Worm (Caenorhabditis elegans) whole organism, young adult: ENCODE results near the gene F28C6.8.

Experiments
- B0019.2 ChIP-seq: fragments of 200-800 bp; sonication (Bioruptor generic); conservative IDR thresholded peaks from 2 replicates; pipeline ENCODE4 v1.3.6; 2022; ENCODE audit warnings: missing genetic modification reagents, missing genetic modification characterization, missing compliant biosample characterization
- B0035.1 ChIP-seq: sonication (generic microtip); optimal IDR thresholded peaks from 2 replicates; lab custom pipeline; 2016; ENCODE audit warnings: missing genetic modification characterization, mild to moderate bottlenecking, missing compliant biosample characterization, missing genotype, missing genetic modification reagents
- B0261.1 ChIP-seq: sonication (generic microtip); optimal IDR thresholded peaks from 2 replicates; lab custom pipeline; 2016; ENCODE audit warnings: mild to moderate bottlenecking, missing genetic modification characterization, moderate library complexity, missing compliant biosample characterization
- B0336.3 ChIP-seq: fragments of 200-800 bp; sonication (Bioruptor generic); IDR thresholded peaks from 2 replicates; pipeline ENCODE4 v1.3.6; 2022; ENCODE audit warnings: missing genetic modification characterization, missing compliant biosample characterization
- C17E4.6 ChIP-seq: fragments of 200-800 bp; sonication (Bioruptor generic); IDR thresholded peaks from 2 replicates; pipeline ENCODE4 v1.3.6; 2022; ENCODE audit warnings: missing genetic modification reagents, missing genetic modification characterization, missing compliant biosample characterization
- F52B5.7 ChIP-seq: sonication (generic microtip); optimal IDR thresholded peaks from 2 replicates; lab custom pipeline; 2016; ENCODE audit warnings: mild to moderate bottlenecking, missing genetic modification characterization, missing compliant biosample characterization
- F55B11.4 ChIP-seq: sonication (generic microtip); optimal IDR thresholded peaks from 2 replicates; lab custom pipeline; 2016; ENCODE audit warnings: missing compliant biosample characterization, missing genetic modification characterization, borderline replicate concordance; ENCODE audit not compliant: insufficient read depth
- F57C9.4 ChIP-seq: sonication (generic microtip); optimal IDR thresholded peaks from 2 replicates; lab custom pipeline; 2017; ENCODE audit warnings: mild to moderate bottlenecking, missing genetic modification characterization, missing compliant biosample characterization
- Y53F4B.3 ChIP-seq: fragments of 200-800 bp; sonication (Bioruptor generic); IDR thresholded peaks from 2 replicates; pipeline ENCODE4 v1.3.6; 2022; ENCODE audit warnings: missing genetic modification reagents, missing genetic modification characterization, missing compliant biosample characterization
- Y53G8AR.9 ChIP-seq: fragments of 200-800 bp; sonication (Bioruptor generic); conservative IDR thresholded peaks from 2 replicates; pipeline ENCODE4 v1.3.6; 2022; ENCODE audit warnings: missing genetic modification reagents, missing genetic modification characterization, missing compliant biosample characterization
- Y79H2A.3 ChIP-seq: fragments of 200-800 bp; sonication (Bioruptor generic); conservative IDR thresholded peaks from 2 replicates; pipeline ENCODE4 v1.3.6; 2022; ENCODE audit warnings: missing genetic modification reagents, missing genetic modification characterization, missing compliant biosample characterization
- Y95B8A.8 ChIP-seq: fragments of 200-800 bp; sonication (Bioruptor generic); IDR thresholded peaks from 2 replicates; pipeline ENCODE4 v1.3.6; 2022; ENCODE audit warnings: missing genetic modification reagents, missing genetic modification characterization, missing compliant biosample characterization
- ama-1 ChIP-seq, 3 experiments: fragments of 150-350 bp in 1 of 3; sonication (generic microtip) in 2 of 3; optimal IDR thresholded peaks; 2 replicates each; lab custom pipeline; 2014 to 2018; ENCODE audit warnings: missing biosample characterization in 2 of 3, missing genetic modification characterization in 2 of 3, missing genetic modification reagents in 2 of 3
- attf-6 ChIP-seq: fragments of 200-800 bp; sonication (Bioruptor generic); IDR thresholded peaks from 2 replicates; pipeline ENCODE4 v1.3.6; 2022; ENCODE audit warnings: missing genetic modification reagents, missing genetic modification characterization, missing compliant biosample characterization
- bed-1 ChIP-seq: fragments of 200-800 bp; sonication (Bioruptor generic); IDR thresholded peaks from 2 replicates; pipeline ENCODE4 v1.3.6; 2022; ENCODE audit warnings: missing genetic modification reagents, missing genetic modification characterization, missing compliant biosample characterization
- ceh-27 ChIP-seq: fragments of 200-800 bp; sonication (Bioruptor generic); optimal IDR thresholded peaks from 2 replicates; lab custom pipeline; 2018; ENCODE audit warnings: mild to moderate bottlenecking, missing genetic modification characterization, moderate library complexity, missing compliant biosample characterization
- chd-7 ChIP-seq: sonication (generic microtip); optimal IDR thresholded peaks from 2 replicates; lab custom pipeline; 2016; ENCODE audit warnings: mild to moderate bottlenecking, missing genetic modification characterization, moderate library complexity, missing compliant biosample characterization
- dpff-1 ChIP-seq: sonication (generic microtip); optimal IDR thresholded peaks from 2 replicates; lab custom pipeline; 2017; ENCODE audit warnings: mild to moderate bottlenecking, missing genetic modification characterization, missing compliant biosample characterization
- dpl-1 ChIP-seq: fragments of 150-350 bp; optimal IDR thresholded peaks from 2 replicates; lab custom pipeline; 2014; ENCODE audit warnings: missing biosample characterization, missing genetic modification reagents, missing genetic modification characterization
- ekl-4 ChIP-seq: fragments of 200-800 bp; sonication (Bioruptor generic); IDR thresholded peaks from 2 replicates; pipeline ENCODE4 v1.3.6; 2022; ENCODE audit warnings: missing genetic modification reagents, missing genetic modification characterization, missing compliant biosample characterization
- fkh-3 ChIP-seq: sonication (generic microtip); optimal IDR thresholded peaks from 2 replicates; lab custom pipeline; 2016; ENCODE audit warnings: mild to moderate bottlenecking, missing genetic modification characterization, missing compliant biosample characterization
- hlh-12 ChIP-seq: sonication (generic microtip); optimal IDR thresholded peaks from 2 replicates; lab custom pipeline; 2016; ENCODE audit warnings: missing genetic modification characterization, missing compliant biosample characterization
- hrde-1 ChIP-seq: sonication (generic microtip); optimal IDR thresholded peaks from 2 replicates; lab custom pipeline; 2016; ENCODE audit warnings: missing genetic modification characterization, mild to moderate bottlenecking, missing compliant biosample characterization, moderate library complexity, missing genotype, missing genetic modification reagents, borderline replicate concordance
- lag-1 ChIP-seq: fragments of 200-800 bp; sonication (Bioruptor generic); IDR thresholded peaks from 2 replicates; pipeline ENCODE4 v1.3.6; 2022; ENCODE audit warnings: missing genetic modification reagents, missing genetic modification characterization, missing compliant biosample characterization
- let-526 ChIP-seq: fragments of 200-800 bp; sonication (Bioruptor generic); IDR thresholded peaks from 2 replicates; pipeline ENCODE4 v1.3.6; 2022; ENCODE audit warnings: missing genetic modification reagents, missing genetic modification characterization, missing compliant biosample characterization
- lin-26 ChIP-seq: fragments of 200-800 bp; sonication (Bioruptor generic); IDR thresholded peaks from 2 replicates; pipeline ENCODE4 v1.3.6; 2022; ENCODE audit warnings: missing genetic modification reagents, missing genetic modification characterization, missing compliant biosample characterization
- lin-35 ChIP-seq, 3 experiments: fragments of 150-350 bp in 2 of 3; sonication (generic microtip) in 1 of 3; optimal IDR thresholded peaks; 2 replicates each; lab custom pipeline; 2014 to 2018; ENCODE audit warnings: missing biosample characterization in 3 of 3, missing genetic modification characterization in 3 of 3, missing genetic modification reagents in 3 of 3
- lsy-27 ChIP-seq: sonication (generic microtip); optimal IDR thresholded peaks from 2 replicates; lab custom pipeline; 2017; ENCODE audit warnings: missing genetic modification characterization, mild to moderate bottlenecking, missing compliant biosample characterization, antibody characterized with exemption, missing genotype, borderline replicate concordance; ENCODE audit not compliant: insufficient read depth
- madf-10 ChIP-seq: sonication (generic microtip); optimal IDR thresholded peaks from 2 replicates; lab custom pipeline; 2016; ENCODE audit warnings: mild to moderate bottlenecking, missing genetic modification characterization, missing compliant biosample characterization
- madf-3 ChIP-seq: fragments of 200-800 bp; sonication (Bioruptor generic); IDR thresholded peaks from 2 replicates; pipeline ENCODE4 v1.3.6; 2022; ENCODE audit warnings: missing genetic modification reagents, missing genetic modification characterization, missing compliant biosample characterization
- madf-6 ChIP-seq: fragments of 200-800 bp; sonication (Bioruptor generic); IDR thresholded peaks from 2 replicates; pipeline ENCODE4 v1.3.6; 2022; ENCODE audit warnings: missing genetic modification reagents, missing genetic modification characterization, missing compliant biosample characterization
- mcd-1 ChIP-seq: fragments of 200-800 bp; sonication (Bioruptor generic); IDR thresholded peaks from 2 replicates; pipeline ENCODE4 v1.3.6; 2022; ENCODE audit warnings: missing genetic modification reagents, missing genetic modification characterization, missing compliant biosample characterization
- mel-28 ChIP-seq: sonication (generic microtip); optimal IDR thresholded peaks from 2 replicates; lab custom pipeline; 2016; ENCODE audit warnings: borderline replicate concordance, mild to moderate bottlenecking, missing genetic modification characterization, missing compliant biosample characterization
- nhr-120 ChIP-seq: fragments of 200-800 bp; sonication (Bioruptor generic); IDR thresholded peaks from 2 replicates; pipeline ENCODE4 v1.3.6; 2022; ENCODE audit warnings: missing genetic modification characterization, missing compliant biosample characterization
- nhr-179 ChIP-seq: sonication (generic microtip); optimal IDR thresholded peaks from 2 replicates; lab custom pipeline; 2016; ENCODE audit warnings: mild to moderate bottlenecking, missing genetic modification characterization, missing compliant biosample characterization
- nhr-27 ChIP-seq: fragments of 200-800 bp; sonication (Bioruptor generic); optimal IDR thresholded peaks from 2 replicates; lab custom pipeline; 2018; ENCODE audit warnings: mild to moderate bottlenecking, missing genetic modification characterization, moderate library complexity, missing compliant biosample characterization
- pha-4 ChIP-seq: fragments of 150-350 bp; sonication (generic microtip); optimal IDR thresholded peaks from 2 replicates; lab custom pipeline; 2014; ENCODE audit warnings: missing biosample characterization, missing genetic modification reagents, missing genetic modification characterization
- rpc-1 ChIP-seq, 2 experiments: fragments of 150-350 bp in 1 of 2; sonication (generic microtip) in 1 of 2; optimal IDR thresholded peaks; 2 replicates each; lab custom pipeline; 2014 to 2018; ENCODE audit warnings: missing biosample characterization in 1 of 2, missing genetic modification characterization in 1 of 2, missing genetic modification reagents in 1 of 2, missing genotype in 1 of 2
- sdz-38 ChIP-seq: sonication (generic microtip); optimal IDR thresholded peaks from 2 replicates; lab custom pipeline; 2016; ENCODE audit warnings: missing genotype, missing genetic modification characterization, missing compliant biosample characterization
- snpc-1.1 ChIP-seq: sonication (generic microtip); optimal IDR thresholded peaks from 2 replicates; lab custom pipeline; 2017; ENCODE audit warnings: missing genetic modification characterization, mild to moderate bottlenecking, missing compliant biosample characterization, antibody characterized with exemption, moderate library complexity, missing genotype, missing genetic modification reagents; ENCODE audit not compliant: insufficient read depth
- snpc-3.4 ChIP-seq: sonication (generic microtip); optimal IDR thresholded peaks from 2 replicates; lab custom pipeline; 2017; ENCODE audit warnings: missing genetic modification characterization, mild to moderate bottlenecking, missing compliant biosample characterization, antibody characterized with exemption, moderate library complexity, missing genotype, missing genetic modification reagents
- sptf-2 ChIP-seq: fragments of 200-800 bp; sonication (Bioruptor generic); optimal IDR thresholded peaks from 2 replicates; lab custom pipeline; 2018; ENCODE audit warnings: mild to moderate bottlenecking, missing genetic modification characterization, missing compliant biosample characterization
- tbp1 ChIP-seq: fragments of 200-800 bp; sonication (Bioruptor generic); optimal IDR thresholded peaks from 2 replicates; lab custom pipeline; 2018; ENCODE audit warnings: mild to moderate bottlenecking, missing genetic modification characterization, missing compliant biosample characterization
- zim-3 ChIP-seq: sonication (generic microtip); optimal IDR thresholded peaks from 2 replicates; lab custom pipeline; 2017; ENCODE audit warnings: mild to moderate bottlenecking, missing genetic modification characterization, moderate library complexity, missing compliant biosample characterization
- ztf-22 ChIP-seq: fragments of 200-800 bp; sonication (Bioruptor generic); optimal IDR thresholded peaks from 2 replicates; lab custom pipeline; 2018; ENCODE audit warnings: mild to moderate bottlenecking, missing genetic modification characterization, moderate library complexity, missing compliant biosample characterization
- ztf-26 ChIP-seq: sonication (generic microtip); optimal IDR thresholded peaks from 2 replicates; lab custom pipeline; 2017; ENCODE audit warnings: missing genetic modification characterization, missing compliant biosample characterization

The F28C6.8 gene

ce11 chrII:8603567-8604359 is 2.9 kb upstream of the F28C6.8 start, which contains the start of gene suf-1:
Gene suf-1, plus strand, starts transcription at chrII:8603846.
- TF ChIP-seq Y95B8A.8 = 0 out of 2 replicates have a peak, but pooled peaks have one; percentile 34
- TF ChIP-seq let-526 (GFP tag; lab: Robert Waterston, UW) = no peak
- TF ChIP-seq F55B11.4 (tag; lab: Kevin White, UChicago) = no peak
- no peak for TF ChIP-seq B0261.1 (tag; lab: Kevin White, UChicago)
- TF ChIP-seq sptf-2 (GFP tag; lab: Kevin White, UChicago) = no peak
- no peak for TF ChIP-seq sdz-38
- no peak for TF ChIP-seq dpl-1 (GFP tag; lab: Kevin White, UChicago)
- TF ChIP-seq ztf-26 (tag; lab: Kevin White, UChicago) = no peak
- TF ChIP-seq B0035.1 (tag; lab: Kevin White, UChicago) = no peak
- peak; percentile 34; the same call in 1 of the 2 replicates for TF ChIP-seq mcd-1
- TF ChIP-seq snpc-1.1 (tag; lab: Kevin White, UChicago) = peak; percentile 64
- TF ChIP-seq madf-10 (tag; lab: Kevin White, UChicago) = no peak
- no peak for TF ChIP-seq nhr-179 (tag; lab: Kevin White, UChicago)
- no peak; the same call in 1 of the 2 replicates for TF ChIP-seq B0019.2 (GFP tag; lab: Robert Waterston, UW)
- peak; percentile 80 for TF ChIP-seq snpc-3.4
- peak; percentile 22 for TF ChIP-seq F52B5.7 (tag; lab: Kevin White, UChicago)
- TF ChIP-seq chd-7 (tag; lab: Kevin White, UChicago) = no peak
- no peak for TF ChIP-seq fkh-3
- TF ChIP-seq nhr-120 (GFP tag; lab: Robert Waterston, UW) = no peak
- no peak for TF ChIP-seq ama-1 (optimal IDR thresholded peaks at IDR 0.05; lab: Kevin White, UChicago)
- peak in 1 of 2 experiments; percentile 51 for TF ChIP-seq ama-1 (GFP tag; optimal IDR thresholded peaks at IDR 0.05; lab: Kevin White, UChicago)
- TF ChIP-seq madf-6 (GFP tag; lab: Robert Waterston, UW) = peak; percentile 85
- TF ChIP-seq Y79H2A.3 = no peak
- peak; percentile 73; the same call in 1 of the 2 replicates for TF ChIP-seq lin-26 (GFP tag; lab: Robert Waterston, UW)
- no peak for TF ChIP-seq zim-3 (tag; lab: Kevin White, UChicago)
- peak; percentile 89 for TF ChIP-seq B0336.3 (GFP tag; lab: Robert Waterston, UW)
- peak; percentile 85 for TF ChIP-seq Y53G8AR.9 (GFP tag; lab: Robert Waterston, UW)
- TF ChIP-seq ekl-4 (GFP tag; lab: Robert Waterston, UW) = peak; percentile 90
- no peak for TF ChIP-seq Y53F4B.3 (GFP tag; lab: Robert Waterston, UW)
- no peak for TF ChIP-seq lin-35 (GFP tag; optimal IDR thresholded peaks at IDR 0.05; lab: Kevin White, UChicago)
- TF ChIP-seq C17E4.6 (GFP tag; lab: Robert Waterston, UW) = peak; percentile 60
- TF ChIP-seq dpff-1 (tag; lab: Kevin White, UChicago) = no peak
- no peak for TF ChIP-seq ceh-27
- no peak for TF ChIP-seq hlh-12
- no peak for TF ChIP-seq ztf-22 (GFP tag; lab: Kevin White, UChicago)
- TF ChIP-seq lsy-27 (tag; lab: Kevin White, UChicago) = no peak
- TF ChIP-seq bed-1 (GFP tag; lab: Robert Waterston, UW) = 0 out of 2 replicates have a peak, but pooled peaks have one; percentile 20
- peak; percentile 73 for TF ChIP-seq attf-6 (GFP tag; lab: Robert Waterston, UW)
- TF ChIP-seq nhr-27 (tag; lab: Kevin White, UChicago) = no peak
- peak; percentile 92 for TF ChIP-seq hrde-1 (tag; lab: Kevin White, UChicago)
- no peak for TF ChIP-seq rpc-1 (optimal IDR thresholded peaks at IDR 0.05; lab: Kevin White, UChicago)
- peak; percentile 3 for TF ChIP-seq rpc-1 (tag; optimal IDR thresholded peaks at IDR 0.05; lab: Kevin White, UChicago)
- TF ChIP-seq madf-3 = peak; percentile 88
- TF ChIP-seq lag-1 (GFP tag; lab: Robert Waterston, UW) = no peak
- no peak for TF ChIP-seq pha-4 (tag; lab: Kevin White, UChicago)
- peak; percentile 36 for TF ChIP-seq tbp1 (GFP tag; lab: Kevin White, UChicago)
- TF ChIP-seq F57C9.4 (tag; lab: Kevin White, UChicago) = no peak
- no peak for TF ChIP-seq mel-28 (tag; lab: Kevin White, UChicago)
